Worm (Caenorhabditis elegans): Measurements from ENCODE around the gene col-89.

- TF ChIP-seq snpc-3.4 (tag; optimal IDR thresholded peaks at IDR 0.05) = no peak
- no peak for TF ChIP-seq lin-40 (tag; optimal IDR thresholded peaks at IDR 0.05)
- TF ChIP-seq tbx-9 (tag; optimal IDR thresholded peaks at IDR 0.05; ENCODE audit: borderline replicate concordance) = no peak
- no peak for TF ChIP-seq lsl-1 (GFP tag; optimal IDR thresholded peaks at IDR 0.05)
- no peak for TF ChIP-seq F33H1.4 (GFP tag; IDR thresholded peaks at IDR 0.05)
- no peak for TF ChIP-seq bed-1 (GFP tag; IDR thresholded peaks at IDR 0.05)
- TF ChIP-seq snpc-4 (GFP tag; optimal IDR thresholded peaks at IDR 0.05) = no peak
- TF ChIP-seq snpc-4 (tag; optimal IDR thresholded peaks at IDR 0.05) = no peak
- no peak for TF ChIP-seq egl-44 (GFP tag; IDR thresholded peaks at IDR 0.05)
- TF ChIP-seq pha-4 (tag; optimal IDR thresholded peaks at IDR 0.05) = no peak
- TF ChIP-seq ceh-79 (tag; optimal IDR thresholded peaks at IDR 0.05) = no peak
- no peak for TF ChIP-seq bed-2 (GFP tag; IDR thresholded peaks at IDR 0.05)
- TF ChIP-seq ama-1 (optimal IDR thresholded peaks at IDR 0.05) = no peak
- TF ChIP-seq ama-1 (GFP tag; optimal IDR thresholded peaks at IDR 0.05) = no peak
Observed at ce11 chrIII:4723922-4724321, 24.0 kb upstream of the col-89 start.
